In genomic region chr2L:14531268-14531863, dm6 we compare ENCODE assay signal across 5 fruit fly cellular contexts.
TF ChIP-seq lines count a peak whose summit lies in the region.

No protein-coding gene starts in this region.

- no peak for TF ChIP-seq CTCF in whole organism, embryonic (GFP tag; optimal IDR thresholded peaks at IDR 0.05; lab: Kevin White, UChicago)

TF ChIP-seq in whole organism, 6 proteins besides CTCF, POLR2A, EP300 and RAD21:
- TF ChIP-seq usp (GFP tag; optimal IDR thresholded peaks at IDR 0.05; lab: Kevin White, UChicago) (no peak), psq (optimal IDR thresholded peaks at IDR 0.05; lab: Kevin White, UChicago) (no peak), CG8478 (optimal IDR thresholded peaks at IDR 0.05; lab: Kevin White, UChicago) (no peak), EcR (GFP tag; optimal IDR thresholded peaks at IDR 0.05; lab: Kevin White, UChicago) (no peak), pan (optimal IDR thresholded peaks at IDR 0.05; lab: Kevin White, UChicago) (no peak), Dll (optimal IDR thresholded peaks at IDR 0.05; lab: Kevin White, UChicago) (peak; percentile 34)

TF ChIP-seq in whole organism, embryonic, 481 proteins besides CTCF, POLR2A, EP300 and RAD21:
- 0 out of 2 replicates have a peak, but pooled peaks have one; percentile 14 for TF ChIP-seq crol (GFP tag; IDR thresholded peaks at IDR 0.05; lab: Robert Waterston, UW)
- no peak for TF ChIP-seq Opbp (GFP tag; IDR thresholded peaks at IDR 0.05; lab: Robert Waterston, UW; ENCODE audit: partially characterized antibody)
- no peak for TF ChIP-seq CG8359 (GFP tag; optimal IDR thresholded peaks at IDR 0.05; lab: Kevin White, UChicago; ENCODE audit: borderline replicate concordance)
- TF ChIP-seq ci (GFP tag; IDR thresholded peaks at IDR 0.05; lab: Robert Waterston, UW), result 0 out of 3 replicates have a peak, but pooled peaks have one; percentile 18
- no peak for TF ChIP-seq Hr51 (GFP tag; optimal IDR thresholded peaks at IDR 0.05; lab: Kevin White, UChicago)
- TF ChIP-seq slbo (GFP tag; IDR thresholded peaks at IDR 0.05; lab: Robert Waterston, UW), result 0 out of 2 replicates have a peak, but pooled peaks have one; percentile 5
- peak; percentile 63 for TF ChIP-seq Med (GFP tag; lab: Kevin White, UChicago)
- TF ChIP-seq sd (tag; optimal IDR thresholded peaks at IDR 0.05; lab: Kevin White, UChicago), result peak; percentile 74
- peak; percentile 33; the same call in 1 of the 3 replicates for TF ChIP-seq sr (GFP tag; IDR thresholded peaks at IDR 0.05; lab: Robert Waterston, UW)
TF ChIP-seq in whole organism, embryonic: peak in this region for 6.

TF ChIP-seq in whole organism, prepupa, 60 proteins besides CTCF, POLR2A, EP300 and RAD21:
- TF ChIP-seq CG6792 (GFP tag; optimal IDR thresholded peaks at IDR 0.05; lab: Kevin White, UChicago) (no peak), CG32006 (GFP tag; optimal IDR thresholded peaks at IDR 0.05; lab: Kevin White, UChicago) (no peak), CG15336 (GFP tag; IDR thresholded peaks at IDR 0.05; lab: Robert Waterston, UW) (peak; percentile 31; the same call in 1 of the 2 replicates), CG1621 (tag; optimal IDR thresholded peaks at IDR 0.05; lab: Kevin White, UChicago) (peak; percentile 66), eg (GFP tag; IDR thresholded peaks at IDR 0.05; lab: Robert Waterston, UW) (0 out of 3 replicates have a peak, but pooled peaks have one; percentile 20), net (GFP tag; optimal IDR thresholded peaks at IDR 0.05; lab: Kevin White, UChicago) (peak; percentile 16), ss (GFP tag; optimal IDR thresholded peaks at IDR 0.05; lab: Kevin White, UChicago) (peak; percentile 27 to 52), Eip78C (GFP tag; lab: Kevin White, UChicago) (peak; percentile 80), dsx (GFP tag; optimal IDR thresholded peaks at IDR 0.05; lab: Kevin White, UChicago; ENCODE audit: poor library complexity, severe bottlenecking) (peak; percentile 57), CG3919 (GFP tag; optimal IDR thresholded peaks at IDR 0.05; lab: Kevin White, UChicago) (peak; percentile 9), Sox15 (GFP tag; optimal IDR thresholded peaks at IDR 0.05; lab: Kevin White, UChicago) (no peak), fkh (GFP tag; optimal IDR thresholded peaks at IDR 0.05; lab: Kevin White, UChicago) (no peak), Eip93F (GFP tag; optimal IDR thresholded peaks at IDR 0.05; lab: Kevin White, UChicago) (no peak), CG6854 (GFP tag; optimal IDR thresholded peaks at IDR 0.05; lab: Kevin White, UChicago) (no peak), Sox14 (GFP tag; optimal IDR thresholded peaks at IDR 0.05; lab: Kevin White, UChicago) (peak; percentile 5), CG11902 (GFP tag; optimal IDR thresholded peaks at IDR 0.05; lab: Kevin White, UChicago) (no peak)

TF ChIP-seq in whole organism, pupa, 21 proteins besides CTCF, POLR2A, EP300 and RAD21:
- TF ChIP-seq CG17806 (tag; optimal IDR thresholded peaks at IDR 0.05; lab: Kevin White, UChicago) (no peak), EcR (GFP tag; optimal IDR thresholded peaks at IDR 0.05; lab: Kevin White, UChicago) (peak; percentile 94), CG15710 (tag; optimal IDR thresholded peaks at IDR 0.05; lab: Kevin White, UChicago) (no peak), Snoo (tag; optimal IDR thresholded peaks at IDR 0.05; lab: Kevin White, UChicago) (no peak), Ets98B (GFP tag; IDR thresholded peaks at IDR 0.05; lab: Robert Waterston, UW) (no peak), fd96Ca (GFP tag; IDR thresholded peaks at IDR 0.05; lab: Robert Waterston, UW) (peak; percentile 54; the same call in 2 of the 3 replicates), CG8301 (tag; optimal IDR thresholded peaks at IDR 0.05; lab: Kevin White, UChicago) (no peak), rn (GFP tag; IDR thresholded peaks at IDR 0.05; lab: Robert Waterston, UW) (no peak), CG13204 (GFP tag; optimal IDR thresholded peaks at IDR 0.05; lab: Kevin White, UChicago) (peak; percentile 34), CG14655 (GFP tag; optimal IDR thresholded peaks at IDR 0.05; lab: Kevin White, UChicago) (no peak), CG8159 (tag; optimal IDR thresholded peaks at IDR 0.05; lab: Kevin White, UChicago) (no peak), CG32121 (GFP tag; IDR thresholded peaks at IDR 0.05; lab: Robert Waterston, UW) (no peak), Pif1B (GFP tag; optimal IDR thresholded peaks at IDR 0.05; lab: Kevin White, UChicago) (no peak), CG12605 (GFP tag; IDR thresholded peaks at IDR 0.05; lab: Robert Waterston, UW) (no peak), CG9948 (tag; optimal IDR thresholded peaks at IDR 0.05; lab: Kevin White, UChicago) (no peak), CG34367 (tag; optimal IDR thresholded peaks at IDR 0.05; lab: Kevin White, UChicago) (no peak), CG10348 (GFP tag; IDR thresholded peaks at IDR 0.05; lab: Robert Waterston, UW) (no peak), D1 (tag; optimal IDR thresholded peaks at IDR 0.05; lab: Kevin White, UChicago) (no peak), Pif1A (GFP tag; optimal IDR thresholded peaks at IDR 0.05; lab: Kevin White, UChicago) (no peak), gl (tag; optimal IDR thresholded peaks at IDR 0.05; lab: Kevin White, UChicago) (peak; percentile 1), CG4496 (GFP tag; IDR thresholded peaks at IDR 0.05; lab: Robert Waterston, UW) (peak; percentile 38; the same call in 1 of the 3 replicates)
TF ChIP-seq in whole organism, pupa: peak in this region for 5.

TF ChIP-seq in whole organism, wandering third instar larva, 38 proteins besides CTCF, POLR2A, EP300 and RAD21:
- no peak for TF ChIP-seq sage (GFP tag; optimal IDR thresholded peaks at IDR 0.05; lab: Kevin White, UChicago)
- TF ChIP-seq h (GFP tag; optimal IDR thresholded peaks at IDR 0.05; lab: Kevin White, UChicago), result no peak
- no peak for TF ChIP-seq Vsx2 (GFP tag; optimal IDR thresholded peaks at IDR 0.05; lab: Kevin White, UChicago; ENCODE audit: partially characterized antibody)
- TF ChIP-seq Myc (optimal IDR thresholded peaks at IDR 0.05; lab: Kevin White, UChicago), result no peak
- peak; percentile 10 for TF ChIP-seq Rel (GFP tag; optimal IDR thresholded peaks at IDR 0.05; lab: Kevin White, UChicago)
- TF ChIP-seq Rel (tag; optimal IDR thresholded peaks at IDR 0.05; lab: Kevin White, UChicago), result no peak
- TF ChIP-seq Hr83 (GFP tag; optimal IDR thresholded peaks at IDR 0.05; lab: Kevin White, UChicago; ENCODE audit: poor library complexity, severe bottlenecking), result no peak
- TF ChIP-seq fru (GFP tag; optimal IDR thresholded peaks at IDR 0.05; lab: Kevin White, UChicago), result peak; percentile 54
- TF ChIP-seq Jra (GFP tag; optimal IDR thresholded peaks at IDR 0.05; lab: Kevin White, UChicago), result no peak
- no peak for TF ChIP-seq dl (GFP tag; optimal IDR thresholded peaks at IDR 0.05; lab: Kevin White, UChicago; ENCODE audit: insufficient read depth in 1 of 2, partially characterized antibody in 2 of 2)
- TF ChIP-seq Hr78 (GFP tag; optimal IDR thresholded peaks at IDR 0.05; lab: Kevin White, UChicago), result no peak
- TF ChIP-seq CG32264 (GFP tag; optimal IDR thresholded peaks at IDR 0.05; lab: Kevin White, UChicago), result no peak
- TF ChIP-seq Abd-B (GFP tag; optimal IDR thresholded peaks at IDR 0.05; lab: Kevin White, UChicago), result no peak
- no peak for TF ChIP-seq dmrt93B (GFP tag; optimal IDR thresholded peaks at IDR 0.05; lab: Kevin White, UChicago)
- no peak for TF ChIP-seq woc (GFP tag; optimal IDR thresholded peaks at IDR 0.05; lab: Kevin White, UChicago)
- peak; percentile 39 for TF ChIP-seq jim (GFP tag; optimal IDR thresholded peaks at IDR 0.05; lab: Kevin White, UChicago)
- TF ChIP-seq foxo (GFP tag; optimal IDR thresholded peaks at IDR 0.05; lab: Kevin White, UChicago), result peak in 1 of 2 experiments; percentile 6
- TF ChIP-seq lola (GFP tag; optimal IDR thresholded peaks at IDR 0.05; lab: Kevin White, UChicago), result no peak
- no peak for TF ChIP-seq Dif (GFP tag; optimal IDR thresholded peaks at IDR 0.05; lab: Kevin White, UChicago; ENCODE audit: partially characterized antibody)
- TF ChIP-seq usp (GFP tag; optimal IDR thresholded peaks at IDR 0.05; lab: Kevin White, UChicago), result no peak
- TF ChIP-seq rgr (GFP tag; optimal IDR thresholded peaks at IDR 0.05; lab: Kevin White, UChicago), result no peak
- no peak for TF ChIP-seq brk (GFP tag; optimal IDR thresholded peaks at IDR 0.05; lab: Kevin White, UChicago)
- TF ChIP-seq Mio (GFP tag; optimal IDR thresholded peaks at IDR 0.05; lab: Kevin White, UChicago), result no peak
- no peak for TF ChIP-seq Sp1 (GFP tag; optimal IDR thresholded peaks at IDR 0.05; lab: Kevin White, UChicago)
- peak; percentile 1 for TF ChIP-seq br (GFP tag; optimal IDR thresholded peaks at IDR 0.05; lab: Kevin White, UChicago)
- TF ChIP-seq CG9705 (GFP tag; optimal IDR thresholded peaks at IDR 0.05; lab: Kevin White, UChicago), result no peak
- no peak for TF ChIP-seq CrebA (GFP tag; optimal IDR thresholded peaks at IDR 0.05; lab: Kevin White, UChicago; ENCODE audit: borderline replicate concordance)
- TF ChIP-seq psq (GFP tag; optimal IDR thresholded peaks at IDR 0.05; lab: Kevin White, UChicago), result no peak
- no peak for TF ChIP-seq Dfd (GFP tag; optimal IDR thresholded peaks at IDR 0.05; lab: Kevin White, UChicago)
- no peak for TF ChIP-seq ey (GFP tag; optimal IDR thresholded peaks at IDR 0.05; lab: Kevin White, UChicago)
- no peak for TF ChIP-seq sv (GFP tag; optimal IDR thresholded peaks at IDR 0.05; lab: Kevin White, UChicago)
- no peak for TF ChIP-seq OdsH (GFP tag; optimal IDR thresholded peaks at IDR 0.05; lab: Kevin White, UChicago)
- TF ChIP-seq N (GFP tag; optimal IDR thresholded peaks at IDR 0.05; lab: Kevin White, UChicago), result no peak
- no peak for TF ChIP-seq HLH106 (tag; optimal IDR thresholded peaks at IDR 0.05; lab: Kevin White, UChicago)
- no peak for TF ChIP-seq GATAd (GFP tag; optimal IDR thresholded peaks at IDR 0.05; lab: Kevin White, UChicago)
TF ChIP-seq in whole organism, wandering third instar larva: peak in this region for 5.
